Fruit fly (Drosophila melanogaster) whole organism, embryonic: ENCODE measurements around the gene DhpD.

Experiments
- Awh ChIP-seq: fragments of 200-800 bp; sonication (Bioruptor generic); IDR thresholded peaks from 2 replicates; pipeline ENCODE4, ENCODE4 v1.3.6; 2022; ENCODE audit warnings: missing biosample characterization, missing genetic modification characterization
- B-H2 ChIP-seq: fragments of 200-800 bp; sonication (Bioruptor generic); optimal IDR thresholded peaks from 2 replicates; lab custom pipeline; 2018; ENCODE audit warnings: missing biosample characterization, mild to moderate bottlenecking, missing genetic modification characterization
- CG10267 ChIP-seq: fragments of 200-800 bp; sonication (Bioruptor generic); optimal IDR thresholded peaks from 2 replicates; lab custom pipeline; 2018; ENCODE audit warnings: missing biosample characterization, mild to moderate bottlenecking, missing genetic modification characterization, moderate library complexity
- CG11696 ChIP-seq: fragments of 200-800 bp; sonication (Bioruptor generic); IDR thresholded peaks from 2 replicates; pipeline ENCODE4 v1.3.6; 2022; ENCODE audit warnings: missing biosample characterization, missing genetic modification characterization
- CG12104 ChIP-seq: fragments of 200-800 bp; sonication (Bioruptor generic); optimal IDR thresholded peaks from 3 replicates; lab custom pipeline; 2016; ENCODE audit warnings: missing biosample characterization, missing genetic modification characterization
- CG13424 ChIP-seq: fragments of 200-800 bp; sonication (Bioruptor generic); optimal IDR thresholded peaks from 2 replicates; lab custom pipeline; 2019; ENCODE audit warnings: missing biosample characterization, mild to moderate bottlenecking, missing genetic modification characterization, moderate library complexity
- CG16779 ChIP-seq: fragments of 200-800 bp; sonication (Bioruptor generic); IDR thresholded peaks from 2 replicates; pipeline ENCODE4 v1.3.6; 2022; ENCODE audit warnings: missing biosample characterization, missing genetic modification characterization
- CG16813 ChIP-seq: fragments of 200-800 bp; sonication (Bioruptor generic); IDR thresholded peaks from 3 replicates; pipeline ENCODE4 v1.3.6; 2022; ENCODE audit warnings: missing biosample characterization, missing genetic modification characterization; ENCODE audit not compliant: partially characterized antibody
- CG17361 ChIP-seq: fragments of 200-800 bp; sonication (Bioruptor generic); IDR thresholded peaks from 3 replicates; pipeline ENCODE4 v1.3.6; 2022; ENCODE audit warnings: missing biosample characterization, missing genetic modification characterization
- CG17385 ChIP-seq: fragments of 200-800 bp; sonication (Bioruptor generic); optimal IDR thresholded peaks from 3 replicates; lab custom pipeline; 2018; ENCODE audit warnings: missing biosample characterization, mild to moderate bottlenecking, missing genetic modification characterization
- CG18011 ChIP-seq: fragments of 200-800 bp; sonication (Bioruptor generic); optimal IDR thresholded peaks from 2 replicates; lab custom pipeline; 2017; ENCODE audit warnings: missing biosample characterization, missing genetic modification characterization, mild to moderate bottlenecking, moderate library complexity, missing genotype
- CG18262 ChIP-seq: fragments of 200-800 bp; optimal IDR thresholded peaks from 3 replicates; lab custom pipeline; 2019; ENCODE audit warnings: missing biosample characterization, mild to moderate bottlenecking, missing genetic modification characterization, moderate library complexity
- CG2120 ChIP-seq: fragments of 200-800 bp; sonication (Bioruptor generic); optimal IDR thresholded peaks from 3 replicates; lab custom pipeline; 2016; ENCODE audit warnings: missing biosample characterization, missing genetic modification characterization
- CG2678 ChIP-seq: fragments of 200-800 bp; sonication (Bioruptor generic); optimal IDR thresholded peaks from 3 replicates; lab custom pipeline; 2019; ENCODE audit warnings: missing biosample characterization, mild to moderate bottlenecking, missing genetic modification characterization, moderate library complexity
- CG2875 ChIP-seq: fragments of 200-800 bp; sonication (Bioruptor generic); optimal IDR thresholded peaks from 2 replicates; lab custom pipeline; 2017; ENCODE audit warnings: missing biosample characterization, mild to moderate bottlenecking, missing genetic modification characterization, missing genetic modification reagents
- CG5245 ChIP-seq: fragments of 200-800 bp; sonication (Bioruptor generic); optimal IDR thresholded peaks from 3 replicates; lab custom pipeline; 2016; ENCODE audit warnings: missing biosample characterization, missing genetic modification characterization
- CG6683 ChIP-seq: fragments of 200-800 bp; sonication (Bioruptor generic); optimal IDR thresholded peaks from 2 replicates; lab custom pipeline; 2017; ENCODE audit warnings: missing biosample characterization, mild to moderate bottlenecking, missing genetic modification characterization, missing genetic modification reagents
- CG7987 ChIP-seq: fragments of 200-800 bp; sonication (Bioruptor generic); optimal IDR thresholded peaks from 2 replicates; lab custom pipeline; 2018; ENCODE audit warnings: missing biosample characterization, mild to moderate bottlenecking, missing genetic modification characterization, moderate library complexity
- CG9797 ChIP-seq: fragments of 200-800 bp; sonication (Bioruptor generic); optimal IDR thresholded peaks from 3 replicates; lab custom pipeline; 2018; ENCODE audit warnings: missing biosample characterization, mild to moderate bottlenecking, missing genetic modification characterization
- Dll ChIP-seq: fragments of 200-800 bp; sonication (Bioruptor generic); IDR thresholded peaks from 4 replicates; pipeline ENCODE4 v1.3.6; 2022; ENCODE audit warnings: missing biosample characterization, missing genetic modification characterization; ENCODE audit not compliant: partially characterized antibody
- E2f1 ChIP-seq: fragments of 200-800 bp; sonication (Bioruptor generic); IDR thresholded peaks from 2 replicates; pipeline ENCODE4 v1.3.6; 2022; ENCODE audit warnings: missing biosample characterization, missing genetic modification characterization
- E2f2 ChIP-seq: fragments of 200-800 bp; sonication (Bioruptor generic); IDR thresholded peaks from 2 replicates; pipeline ENCODE4 v1.3.6; 2022; ENCODE audit warnings: missing biosample characterization, missing genetic modification characterization
- HLH3B ChIP-seq: fragments of 200-800 bp; sonication (Bioruptor generic); IDR thresholded peaks from 2 replicates; pipeline ENCODE4 v1.3.6; 2022; ENCODE audit warnings: missing biosample characterization, missing genetic modification characterization
- HmgD ChIP-seq: fragments of 200-800 bp; sonication (Bioruptor generic); optimal IDR thresholded peaks from 3 replicates; lab custom pipeline; 2016; ENCODE audit warnings: missing biosample characterization, missing genetic modification characterization
- Hmx ChIP-seq: fragments of 200-800 bp; sonication (Bioruptor generic); optimal IDR thresholded peaks from 2 replicates; lab custom pipeline; 2016; ENCODE audit warnings: missing biosample characterization, missing genetic modification characterization
- Kr ChIP-seq: fragments of 200-800 bp; sonication (Bioruptor generic); optimal IDR thresholded peaks from 2 replicates; lab custom pipeline; 2017; ENCODE audit warnings: missing biosample characterization, mild to moderate bottlenecking, missing genetic modification characterization
- Lim3 ChIP-seq: fragments of 200-800 bp; sonication (Bioruptor generic); IDR thresholded peaks from 2 replicates; pipeline ENCODE4 v1.3.6; 2022; ENCODE audit warnings: missing biosample characterization, missing genetic modification characterization
- Myb ChIP-seq: fragments of 200-800 bp; sonication (Bioruptor generic); optimal IDR thresholded peaks from 2 replicates; lab custom pipeline; 2016; ENCODE audit warnings: missing biosample characterization, missing genetic modification characterization
- NC2β ChIP-seq: fragments of 200-800 bp; sonication (Bioruptor generic); optimal IDR thresholded peaks from 2 replicates; lab custom pipeline; 2016; ENCODE audit warnings: missing biosample characterization, missing genetic modification characterization
- Nf-YA ChIP-seq: fragments of 200-800 bp; sonication (Bioruptor generic); IDR thresholded peaks from 2 replicates; pipeline ENCODE4 v1.3.6; 2022; ENCODE audit warnings: missing biosample characterization, missing genetic modification characterization
- Nf-YB ChIP-seq: fragments of 200-800 bp; sonication (Bioruptor generic); optimal IDR thresholded peaks from 3 replicates; lab custom pipeline; 2019; ENCODE audit warnings: missing biosample characterization, mild to moderate bottlenecking, missing genetic modification characterization, moderate library complexity
- Opbp ChIP-seq: fragments of 200-800 bp; sonication (Bioruptor generic); IDR thresholded peaks from 3 replicates; pipeline ENCODE4 v1.3.6; 2022; ENCODE audit warnings: missing biosample characterization, missing genetic modification characterization; ENCODE audit not compliant: partially characterized antibody
- Six4 ChIP-seq: fragments of 200-800 bp; sonication (Bioruptor generic); optimal IDR thresholded peaks from 2 replicates; lab custom pipeline; 2016; ENCODE audit warnings: missing biosample characterization, missing genetic modification characterization
- Spps ChIP-seq: fragments of 200-800 bp; sonication (Bioruptor generic); optimal IDR thresholded peaks from 2 replicates; lab custom pipeline; 2018; ENCODE audit warnings: missing biosample characterization, mild to moderate bottlenecking, missing genetic modification characterization
- Trl ChIP-seq, 3 experiments: fragments of >200 bp in 2 of 3; fragments of 200-800 bp in 1 of 3; sonication (Bioruptor generic) in 1 of 3; optimal IDR thresholded peaks; 2 replicates in 1 of 3; 3 replicates in 2 of 3; lab custom pipeline; 2016 to 2017; ENCODE audit warnings: missing biosample characterization in 1 of 3, missing genetic modification characterization in 1 of 3
- btn ChIP-seq: fragments of 200-800 bp; sonication (Bioruptor generic); optimal IDR thresholded peaks from 2 replicates; lab custom pipeline; 2016; ENCODE audit warnings: missing biosample characterization, missing genetic modification characterization
- cad ChIP-seq: fragments of >200 bp; optimal IDR thresholded peaks from 2 replicates; lab custom pipeline; 2017; ENCODE audit warnings: missing biosample characterization, missing genetic modification characterization
- da ChIP-seq: fragments of 200-800 bp; sonication (Bioruptor generic); optimal IDR thresholded peaks from 2 replicates; lab custom pipeline; 2016; ENCODE audit warnings: missing biosample characterization, missing genetic modification characterization
- danr ChIP-seq: fragments of 200-800 bp; sonication (Bioruptor generic); IDR thresholded peaks from 2 replicates; pipeline ENCODE4 v1.3.6; 2022; ENCODE audit warnings: missing biosample characterization, missing genetic modification characterization
- ham ChIP-seq: fragments of 200-800 bp; sonication (Bioruptor generic); IDR thresholded peaks from 2 replicates; pipeline ENCODE4 v1.3.6; 2022; ENCODE audit warnings: missing biosample characterization, missing genetic modification characterization
- hbn ChIP-seq: fragments of 200-800 bp; sonication (Bioruptor generic); IDR thresholded peaks from 2 replicates; pipeline ENCODE4 v1.3.6; 2022; ENCODE audit warnings: missing biosample characterization, missing genetic modification characterization; ENCODE audit not compliant: partially characterized antibody
- kay ChIP-seq: fragments of 200-800 bp; sonication (Bioruptor generic); optimal IDR thresholded peaks from 2 replicates; lab custom pipeline; 2016; ENCODE audit warnings: missing biosample characterization, missing genetic modification characterization
- oc ChIP-seq: fragments of 200-800 bp; sonication (Bioruptor generic); optimal IDR thresholded peaks from 2 replicates; lab custom pipeline; 2018; ENCODE audit warnings: missing biosample characterization, mild to moderate bottlenecking, missing genetic modification characterization, moderate library complexity
- org-1 ChIP-seq: fragments of 200-800 bp; sonication (Bioruptor generic); optimal IDR thresholded peaks from 2 replicates; lab custom pipeline; 2017; ENCODE audit warnings: missing biosample characterization, missing genetic modification characterization
- sc ChIP-seq, 3 experiments: fragments of >200 bp in 2 of 3; fragments of 200-800 bp in 1 of 3; sonication (Bioruptor generic) in 1 of 3; optimal IDR thresholded peaks; 2 replicates in 2 of 3; 3 replicates in 1 of 3; lab custom pipeline; 2017; ENCODE audit warnings: mild to moderate bottlenecking in 1 of 3, missing biosample characterization in 1 of 3, missing genetic modification characterization in 1 of 3, missing genetic modification reagents in 1 of 3
- sd ChIP-seq: fragments of 200-800 bp; sonication (Bioruptor generic); optimal IDR thresholded peaks from 3 replicates; lab custom pipeline; 2018; ENCODE audit warnings: missing biosample characterization, mild to moderate bottlenecking, missing genetic modification characterization, moderate library complexity
- shn ChIP-seq: fragments of 200-800 bp; sonication (Bioruptor generic); optimal IDR thresholded peaks from 3 replicates; lab custom pipeline; 2016; ENCODE audit warnings: missing biosample characterization, missing genetic modification characterization
- unc-4 ChIP-seq: fragments of 200-800 bp; sonication (Bioruptor generic); IDR thresholded peaks from 2 replicates; pipeline ENCODE4 v1.3.6; 2022; ENCODE audit warnings: missing biosample characterization, missing genetic modification characterization; ENCODE audit not compliant: partially characterized antibody
- zen ChIP-seq: fragments of 200-800 bp; sonication (Bioruptor generic); optimal IDR thresholded peaks from 3 replicates; lab custom pipeline; 2018; ENCODE audit warnings: missing biosample characterization, mild to moderate bottlenecking, missing genetic modification characterization, moderate library complexity

The DhpD gene

DNA sequence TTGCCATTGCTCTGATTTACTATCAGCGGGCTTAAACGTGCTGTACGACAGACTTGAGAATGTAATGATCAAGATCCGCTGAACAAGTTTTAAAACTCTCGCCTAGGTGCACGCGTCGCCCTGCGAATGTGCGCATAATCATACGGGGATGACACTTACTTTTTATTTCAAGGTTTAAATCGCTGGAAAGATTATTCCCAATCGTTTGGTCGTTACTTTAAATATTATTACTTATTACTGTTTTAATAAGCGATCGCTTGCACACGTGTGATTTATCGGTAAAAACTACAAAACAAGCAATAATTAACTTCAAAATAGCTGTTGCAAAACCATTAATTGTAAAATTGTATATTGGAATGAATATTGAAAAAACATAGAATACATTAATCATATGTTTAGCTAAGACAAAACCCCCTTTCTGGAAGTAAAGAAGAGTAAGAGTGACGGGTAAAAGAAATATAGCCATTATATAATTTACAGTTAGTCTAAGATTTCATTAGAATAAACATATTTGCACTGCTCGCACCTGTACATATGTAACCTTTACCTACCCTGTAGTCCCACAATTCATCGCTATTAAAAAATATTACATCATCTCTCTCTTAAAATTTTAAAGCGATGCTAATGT lies at the start of gene DhpD (continued):
- TF ChIP-seq CG10267 (tag; lab: Kevin White, UChicago), result peak; percentile 47
- no peak for TF ChIP-seq da (GFP tag; lab: Kevin White, UChicago)
- TF ChIP-seq Opbp (GFP tag; lab: Robert Waterston, UW), result peak; percentile 74; the same call in 2 of the 3 replicates
- peak; percentile 71 for TF ChIP-seq CG17385 (GFP tag; lab: Kevin White, UChicago)
- peak; percentile 37 for TF ChIP-seq Myb (GFP tag; lab: Kevin White, UChicago)
- TF ChIP-seq kay (GFP tag; lab: Kevin White, UChicago), result no peak
- TF ChIP-seq Awh, result peak; percentile 48
- no peak for TF ChIP-seq NC2β (GFP tag; lab: Kevin White, UChicago)
- no peak for TF ChIP-seq ham (GFP tag; lab: Robert Waterston, UW)
- TF ChIP-seq CG18011 (GFP tag; lab: Kevin White, UChicago), result peak; percentile 43
- no peak for TF ChIP-seq sd
- TF ChIP-seq CG11696 (GFP tag; lab: Robert Waterston, UW), result no peak
- no peak for TF ChIP-seq btn (GFP tag; lab: Kevin White, UChicago)
- TF ChIP-seq HmgD (GFP tag; lab: Kevin White, UChicago), result no peak
- TF ChIP-seq Trl (optimal IDR thresholded peaks at IDR 0.05; lab: Kevin White, UChicago), result no peak
- peak; percentile 13 for TF ChIP-seq Trl (GFP tag; optimal IDR thresholded peaks at IDR 0.05; lab: Kevin White, UChicago)
- TF ChIP-seq CG2678, result peak; percentile 87
- TF ChIP-seq sc (optimal IDR thresholded peaks at IDR 0.05; lab: Kevin White, UChicago), result no peak
- no peak for TF ChIP-seq sc (GFP tag; optimal IDR thresholded peaks at IDR 0.05; lab: Kevin White, UChicago)
- no peak for TF ChIP-seq hbn (GFP tag; lab: Robert Waterston, UW)
- no peak for TF ChIP-seq Dll (GFP tag; lab: Robert Waterston, UW)
- no peak for TF ChIP-seq shn
- peak; percentile 50 for TF ChIP-seq Hmx
- no peak for TF ChIP-seq oc (tag; lab: Kevin White, UChicago)
- peak; percentile 58 for TF ChIP-seq CG16779 (GFP tag; lab: Robert Waterston, UW)
- no peak for TF ChIP-seq Kr
- TF ChIP-seq cad (GFP tag; lab: Kevin White, UChicago), result no peak
- TF ChIP-seq CG2875 (GFP tag; lab: Kevin White, UChicago), result no peak
- TF ChIP-seq unc-4, result no peak
- peak; percentile 69; the same call in 1 of the 2 replicates for TF ChIP-seq E2f1 (GFP tag; lab: Robert Waterston, UW)
- TF ChIP-seq CG13424, result peak; percentile 76
- peak; percentile 88 for TF ChIP-seq CG2120
- peak; percentile 10 for TF ChIP-seq CG6683 (GFP tag; lab: Kevin White, UChicago)
- TF ChIP-seq CG7987 (GFP tag; lab: Kevin White, UChicago), result peak; percentile 66
- TF ChIP-seq HLH3B (GFP tag; lab: Robert Waterston, UW), result peak; percentile 76
- TF ChIP-seq Lim3 (GFP tag; lab: Robert Waterston, UW), result no peak
- peak; percentile 6 for TF ChIP-seq org-1 (GFP tag; lab: Kevin White, UChicago)
- peak; percentile 27 for TF ChIP-seq Six4
- peak; percentile 66 for TF ChIP-seq zen (tag; lab: Kevin White, UChicago)
- TF ChIP-seq CG16813 (GFP tag; lab: Robert Waterston, UW), result peak; percentile 83
- TF ChIP-seq CG18262, result peak; percentile 68
- peak; percentile 72 for TF ChIP-seq E2f2 (GFP tag; lab: Robert Waterston, UW)
- TF ChIP-seq CG12104, result peak; percentile 72
- peak; percentile 54; the same call in 1 of the 2 replicates for TF ChIP-seq Nf-YA (GFP tag; lab: Robert Waterston, UW)
- TF ChIP-seq CG9797 (GFP tag; lab: Kevin White, UChicago), result no peak
- TF ChIP-seq CG17361, result peak; percentile 78
- no peak for TF ChIP-seq Spps
- TF ChIP-seq Nf-YB (GFP tag; lab: Kevin White, UChicago), result no peak
- TF ChIP-seq danr (GFP tag; lab: Robert Waterston, UW), result 0 out of 2 replicates have a peak, but pooled peaks have one; percentile 32
- peak; percentile 81 for TF ChIP-seq B-H2 (GFP tag; lab: Kevin White, UChicago)
- peak; percentile 46 for TF ChIP-seq CG5245 (GFP tag; lab: Kevin White, UChicago)
